Worm (Caenorhabditis elegans): ENCODE results near the gene gsp-2.
A peak's percentile ranks its signal among the peaks of the same experiment; 100 is the strongest.

gsp-2 gene

ce11 chrIII:7347049-7347448 lies 10.7 kb downstream of the gsp-2 start, which contains the start of gene F08F8.7:
TSS of gene F08F8.7 (minus strand) at chrIII:7347149.
- TF ChIP-seq F10B5.3 (tag; optimal IDR thresholded peaks at IDR 0.05) (no peak), pha-4 (GFP tag; IDR thresholded peaks at IDR 0.05) (no peak), pha-4 (tag; optimal IDR thresholded peaks at IDR 0.05) (no peak), zip-11 (GFP tag; IDR thresholded peaks at IDR 0.05) (no peak), ZK546.5 (tag; optimal IDR thresholded peaks at IDR 0.05) (no peak), daf-16 (GFP tag; optimal IDR thresholded peaks at IDR 0.05) (no peak), daf-16 (tag; optimal IDR thresholded peaks at IDR 0.05) (peak; percentile 7), nhr-111 (GFP tag; optimal IDR thresholded peaks at IDR 0.05) (no peak), ZK337.2 (GFP tag; IDR thresholded peaks at IDR 0.05) (no peak), hlh-11 (tag; optimal IDR thresholded peaks at IDR 0.05) (no peak)

DNA sequence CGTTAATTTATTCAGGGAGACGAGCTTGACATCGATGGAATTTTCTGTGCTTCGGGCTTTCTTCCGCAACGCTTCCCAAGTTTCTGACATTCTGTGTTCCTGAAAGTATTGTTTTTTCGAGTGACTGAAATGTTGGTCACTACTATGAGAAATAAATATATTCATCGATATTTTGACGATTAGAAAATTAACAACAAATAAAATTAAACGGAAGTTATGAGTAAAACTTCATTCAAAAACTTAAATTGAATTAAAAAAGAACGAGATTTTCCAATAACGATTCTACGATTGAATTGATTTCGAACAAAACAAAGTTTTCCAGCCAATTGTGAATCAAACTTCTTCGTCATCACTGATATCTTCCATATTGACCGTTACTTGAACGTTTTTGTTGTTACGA lies 12.7 kb downstream of the gsp-2 start, which contains the start of gene gos-28:
TSS of gene gos-28 (minus strand) at position 101 of the 400 bp plus-strand sequence.
- TF ChIP-seq set-16 (GFP tag; IDR thresholded peaks at IDR 0.05) (no peak), dmd-6 (GFP tag; IDR thresholded peaks at IDR 0.05) (no peak), ama-1 (optimal IDR thresholded peaks at IDR 0.05) (peak; percentile 16)

ce11 chrIII:7353871-7354270 lies 17.5 kb downstream of the gsp-2 start, which contains the start of gene F08F8.9:
TSS of gene F08F8.9 (minus strand) at chrIII:7353971.
- TF ChIP-seq aha-1 (tag) = peak; percentile 81
- no peak for TF ChIP-seq hif-1 (tag; optimal IDR thresholded peaks at IDR 0.05)
- peak; percentile 35 for TF ChIP-seq dve-1 (tag; optimal IDR thresholded peaks at IDR 0.05; ENCODE audit: insufficient read depth)

DNA sequence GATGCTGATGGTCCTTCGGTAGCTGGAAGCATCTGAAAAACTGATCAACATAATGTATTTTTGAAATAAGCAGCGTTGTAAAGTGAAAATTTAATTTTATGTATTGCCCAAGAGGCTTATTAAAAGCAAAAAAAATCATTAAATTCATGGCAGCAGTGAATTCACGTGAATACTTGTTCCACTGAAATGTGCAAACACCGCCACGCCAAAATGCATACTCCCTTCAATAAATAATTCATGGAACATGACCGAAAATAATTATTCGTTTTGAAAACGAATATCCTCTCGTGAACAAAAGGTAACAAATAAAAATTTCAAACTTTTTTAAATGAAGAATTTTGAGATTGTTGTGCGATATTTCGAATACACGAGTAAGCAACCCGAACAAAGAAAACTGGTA lies 21.0 kb downstream of the gsp-2 start, which contains the start of gene F08F8.10:
TSS of gene F08F8.10 (minus strand) at position 38 of the 400 bp plus-strand sequence.
- TF ChIP-seq F26F4.8 (GFP tag; conservative IDR thresholded peaks at IDR 0.05) (no peak), tag-97 (GFP tag; IDR thresholded peaks at IDR 0.05) (no peak), hlh-30 (tag; optimal IDR thresholded peaks at IDR 0.05; ENCODE audit: insufficient read depth) (peak; percentile 91), dve-1 (tag; optimal IDR thresholded peaks at IDR 0.05; ENCODE audit: insufficient read depth) (peak; percentile 25), madf-5 (GFP tag; IDR thresholded peaks at IDR 0.05) (no peak), nhr-41 (GFP tag; IDR thresholded peaks at IDR 0.05) (no peak), lsy-2 (tag; optimal IDR thresholded peaks at IDR 0.05) (peak in 1 of 2 experiments; percentile 67), unc-62 (GFP tag; optimal IDR thresholded peaks at IDR 0.05 in 1 of 2) (peak in 1 of 2 experiments; percentile 81), unc-62 (tag; optimal IDR thresholded peaks at IDR 0.05) (no peak), rbr-2 (tag; optimal IDR thresholded peaks at IDR 0.05) (no peak), mes-2 (tag; optimal IDR thresholded peaks at IDR 0.05; ENCODE audit: poor library complexity, severe bottlenecking) (peak; percentile 71), nhr-28 (tag; optimal IDR thresholded peaks at IDR 0.05) (peak; percentile 31), nhr-6 (tag; optimal IDR thresholded peaks at IDR 0.05) (peak; percentile 28), nhr-48 (tag; optimal IDR thresholded peaks at IDR 0.05) (no peak), dpl-1 (GFP tag; optimal IDR thresholded peaks at IDR 0.05) (peak; percentile 62), gei-8 (GFP tag; optimal IDR thresholded peaks at IDR 0.05) (no peak), Y48G9A.11 (GFP tag; IDR thresholded peaks at IDR 0.05) (no peak), spr-1 (tag; optimal IDR thresholded peaks at IDR 0.05) (no peak), ZK546.5 (tag; optimal IDR thresholded peaks at IDR 0.05) (no peak), fos-1 (tag; optimal IDR thresholded peaks at IDR 0.05) (no peak), hif-1 (tag; optimal IDR thresholded peaks at IDR 0.05) (peak in 1 of 2 experiments; percentile 11), T20F7.1 (GFP tag; optimal IDR thresholded peaks at IDR 0.05) (peak; percentile 54), mdl-1 (tag; optimal IDR thresholded peaks at IDR 0.05) (peak in 1 of 2 experiments; percentile 14), ama-1 (optimal IDR thresholded peaks at IDR 0.05) (no peak), dmd-8 (GFP tag; IDR thresholded peaks at IDR 0.05) (no peak), lin-38 (GFP tag; IDR thresholded peaks at IDR 0.05) (peak; percentile 56), lin-1 (GFP tag; IDR thresholded peaks at IDR 0.05) (no peak), lin-39 (tag; optimal IDR thresholded peaks at IDR 0.05) (no peak), ceh-62 (tag; optimal IDR thresholded peaks at IDR 0.05) (no peak), arid-1 (GFP tag; conservative IDR thresholded peaks at IDR 0.05) (no peak), ctbp-1 (GFP tag; IDR thresholded peaks at IDR 0.05) (0 out of 2 replicates have a peak, but pooled peaks have one; percentile 15), daf-19 (GFP tag; conservative IDR thresholded peaks at IDR 0.05) (0 out of 2 replicates have a peak, but pooled peaks have one; percentile 38), daf-16 (GFP tag; optimal IDR thresholded peaks at IDR 0.05) (no peak), daf-16 (tag; optimal IDR thresholded peaks at IDR 0.05) (peak; percentile 19), mxl-3 (GFP tag; optimal IDR thresholded peaks at IDR 0.05) (no peak)

Data from whole organism, L4 larva.